Worm (Caenorhabditis elegans) whole organism, L3 larva: Measurements from ENCODE around the gene lea-1.

ENCODE experiments used
- ZK546.5 ChIP-seq: sonication (generic microtip); optimal IDR thresholded peaks from 2 replicates; lab custom pipeline; 2017; ENCODE audit warnings: missing biosample characterization, missing genetic modification characterization
- aly-2 ChIP-seq: fragments of 150-350 bp; optimal IDR thresholded peaks from 2 replicates; lab custom pipeline; 2014; ENCODE audit warnings: missing biosample characterization, missing genetic modification characterization
- ama-1 ChIP-seq: fragments of 150-350 bp; optimal IDR thresholded peaks from 2 replicates; lab custom pipeline; 2018
- ceh-16 ChIP-seq: sonication (generic microtip); optimal IDR thresholded peaks from 2 replicates; lab custom pipeline; 2017; ENCODE audit warnings: missing biosample characterization, missing genetic modification characterization
- ceh-28 ChIP-seq: fragments of 150-350 bp; optimal IDR thresholded peaks from 2 replicates; lab custom pipeline; 2014; ENCODE audit warnings: missing biosample characterization, missing genetic modification reagents, missing genetic modification characterization
- ceh-82 ChIP-seq: fragments of 150-350 bp; optimal IDR thresholded peaks from 2 replicates; lab custom pipeline; 2014; ENCODE audit warnings: missing biosample characterization, missing genetic modification characterization
- ceh-9 ChIP-seq: sonication (generic microtip); optimal IDR thresholded peaks from 2 replicates; lab custom pipeline; 2018; ENCODE audit warnings: missing biosample characterization, missing genetic modification characterization
- daf-12 ChIP-seq: fragments of 150-350 bp; optimal IDR thresholded peaks from 2 replicates; lab custom pipeline; 2014; ENCODE audit warnings: missing biosample characterization, missing genetic modification reagents, missing genetic modification characterization
- egl-27 ChIP-seq: sonication (generic microtip); optimal IDR thresholded peaks from 4 replicates; lab custom pipeline; 2017; ENCODE audit warnings: missing biosample characterization, missing genetic modification reagents, missing genetic modification characterization
- egl-5 ChIP-seq: fragments of 150-350 bp; optimal IDR thresholded peaks from 2 replicates; lab custom pipeline; 2017; ENCODE audit warnings: missing biosample characterization, missing genetic modification reagents, missing genetic modification characterization, inconsistent platforms
- elt-1 ChIP-seq: fragments of 150-350 bp; optimal IDR thresholded peaks from 2 replicates; lab custom pipeline; 2014; ENCODE audit warnings: missing biosample characterization, missing genetic modification characterization
- elt-2 ChIP-seq: sonication (generic microtip); optimal IDR thresholded peaks from 2 replicates; lab custom pipeline; 2016; ENCODE audit warnings: missing genetic modification reagents, mild to moderate bottlenecking, missing genetic modification characterization, missing compliant biosample characterization
- elt-3 ChIP-seq, 3 experiments: fragments of 150-350 bp in 1 of 3; sonication (generic microtip) in 2 of 3; optimal IDR thresholded peaks; 2 replicates in 2 of 3; 4 replicates in 1 of 3; lab custom pipeline; 2014 to 2017; ENCODE audit warnings: missing biosample characterization in 3 of 3, missing genetic modification characterization in 3 of 3
- eor-1 ChIP-seq, 2 experiments: fragments of 150-350 bp; optimal IDR thresholded peaks; 2 replicates each; lab custom pipeline; 2014 to 2018; ENCODE audit warnings: missing biosample characterization in 2 of 2, missing genetic modification characterization in 2 of 2
- fkh-10 ChIP-seq: sonication (generic microtip); optimal IDR thresholded peaks from 2 replicates; lab custom pipeline; 2017; ENCODE audit warnings: missing biosample characterization, missing genetic modification reagents, missing genetic modification characterization
- fkh-2 ChIP-seq: fragments of 150-350 bp; optimal IDR thresholded peaks from 2 replicates; lab custom pipeline; 2014; ENCODE audit warnings: missing biosample characterization, missing genetic modification reagents, missing genetic modification characterization
- fos-1 ChIP-seq: fragments of 150-350 bp; optimal IDR thresholded peaks from 2 replicates; lab custom pipeline; 2014; ENCODE audit warnings: missing biosample characterization, missing genetic modification characterization
- hmg-11 ChIP-seq: sonication (generic microtip); optimal IDR thresholded peaks from 2 replicates; lab custom pipeline; 2016; ENCODE audit warnings: missing genetic modification characterization, missing compliant biosample characterization
- jun-1 ChIP-seq: fragments of 150-350 bp; optimal IDR thresholded peaks from 2 replicates; lab custom pipeline; 2014; ENCODE audit warnings: missing biosample characterization, missing genetic modification reagents, missing genetic modification characterization
- lin-15B ChIP-seq: fragments of 150-350 bp; optimal IDR thresholded peaks from 2 replicates; lab custom pipeline; 2014; ENCODE audit warnings: missing biosample characterization, missing genetic modification characterization
- lin-39 ChIP-seq: fragments of 150-350 bp; optimal IDR thresholded peaks from 2 replicates; lab custom pipeline; 2018; ENCODE audit warnings: missing biosample characterization, missing genetic modification reagents, missing genetic modification characterization
- lsy-12 ChIP-seq: sonication (generic microtip); optimal IDR thresholded peaks from 2 replicates; lab custom pipeline; 2016; ENCODE audit warnings: mild to moderate bottlenecking, missing genetic modification characterization, missing compliant biosample characterization
- mdl-1 ChIP-seq: fragments of 150-350 bp; optimal IDR thresholded peaks from 2 replicates; lab custom pipeline; 2014; ENCODE audit warnings: missing biosample characterization, missing genetic modification characterization
- mml-1 ChIP-seq: fragments of 150-350 bp; sonication (generic microtip); optimal IDR thresholded peaks from 3 replicates; lab custom pipeline; 2014; ENCODE audit warnings: missing biosample characterization, missing genetic modification characterization
- nfya-1 ChIP-seq: sonication (generic microtip); optimal IDR thresholded peaks from 2 replicates; lab custom pipeline; 2017; ENCODE audit warnings: missing genetic modification characterization, mild to moderate bottlenecking, missing compliant biosample characterization, antibody characterized with exemption, moderate library complexity; ENCODE audit not compliant: insufficient read depth
- nhr-11 ChIP-seq: fragments of 150-350 bp; optimal IDR thresholded peaks from 2 replicates; lab custom pipeline; 2014; ENCODE audit warnings: missing biosample characterization, missing genetic modification characterization
- nhr-12 ChIP-seq: fragments of 150-350 bp; optimal IDR thresholded peaks from 2 replicates; lab custom pipeline; 2014; ENCODE audit warnings: missing biosample characterization, missing genetic modification characterization
- nhr-23 ChIP-seq: fragments of 150-350 bp; optimal IDR thresholded peaks from 2 replicates; lab custom pipeline; 2014; ENCODE audit warnings: missing biosample characterization, missing genetic modification reagents, missing genetic modification characterization
- nhr-237 ChIP-seq: fragments of 150-350 bp; optimal IDR thresholded peaks from 2 replicates; lab custom pipeline; 2014; ENCODE audit warnings: missing biosample characterization, missing genetic modification characterization
- nhr-25 ChIP-seq: sonication (generic microtip); optimal IDR thresholded peaks from 2 replicates; lab custom pipeline; 2017; ENCODE audit warnings: missing biosample characterization, missing genetic modification characterization
- nhr-28 ChIP-seq: fragments of 150-350 bp; optimal IDR thresholded peaks from 2 replicates; lab custom pipeline; 2014; ENCODE audit warnings: missing biosample characterization, missing genetic modification characterization
- nhr-43 ChIP-seq: sonication (generic microtip); optimal IDR thresholded peaks from 2 replicates; lab custom pipeline; 2016; ENCODE audit warnings: mild to moderate bottlenecking, missing genetic modification characterization, missing compliant biosample characterization; ENCODE audit not compliant: poor library complexity, severe bottlenecking
- nhr-67 ChIP-seq: fragments of 150-350 bp; optimal IDR thresholded peaks from 2 replicates; lab custom pipeline; 2014; ENCODE audit warnings: missing biosample characterization, missing genetic modification characterization
- nhr-76 ChIP-seq: fragments of 150-350 bp; sonication (generic microtip); optimal IDR thresholded peaks from 5 replicates; lab custom pipeline; 2014; ENCODE audit warnings: missing biosample characterization, missing genetic modification characterization
- nhr-77 ChIP-seq: fragments of 150-350 bp; optimal IDR thresholded peaks from 2 replicates; lab custom pipeline; 2014; ENCODE audit warnings: missing biosample characterization, missing genetic modification characterization
- pha-4 ChIP-seq: fragments of 150-350 bp; optimal IDR thresholded peaks from 2 replicates; lab custom pipeline; 2014; ENCODE audit warnings: missing biosample characterization, missing genetic modification reagents, missing genetic modification characterization
- pqm-1 ChIP-seq: fragments of 150-350 bp; optimal IDR thresholded peaks from 2 replicates; lab custom pipeline; 2017; ENCODE audit warnings: missing biosample characterization, missing genetic modification characterization, inconsistent platforms
- sea-2 ChIP-seq: fragments of 150-350 bp; sonication (generic microtip); optimal IDR thresholded peaks from 4 replicates; lab custom pipeline; 2014; ENCODE audit warnings: missing biosample characterization, missing genetic modification reagents, missing genetic modification characterization
- skn-1 ChIP-seq: fragments of 150-350 bp; optimal IDR thresholded peaks from 2 replicates; lab custom pipeline; 2014; ENCODE audit warnings: missing biosample characterization, missing genetic modification characterization
- snpc-4 ChIP-seq: fragments of 150-350 bp; optimal IDR thresholded peaks from 2 replicates; lab custom pipeline; 2014; ENCODE audit warnings: missing biosample characterization, missing genetic modification characterization
- tbx-2 ChIP-seq: sonication (generic microtip); optimal IDR thresholded peaks from 2 replicates; lab custom pipeline; 2016; ENCODE audit warnings: mild to moderate bottlenecking, missing genetic modification characterization, missing compliant biosample characterization
- unc-39 ChIP-seq: sonication (generic microtip); optimal IDR thresholded peaks from 4 replicates; lab custom pipeline; 2017; ENCODE audit warnings: missing biosample characterization, missing genetic modification characterization
- unc-62 ChIP-seq: fragments of 150-350 bp; sonication (generic microtip); optimal IDR thresholded peaks from 4 replicates; lab custom pipeline; 2014; ENCODE audit warnings: missing biosample characterization, missing genetic modification reagents, missing genetic modification characterization
- zag-1 ChIP-seq: fragments of 150-350 bp; optimal IDR thresholded peaks from 2 replicates; lab custom pipeline; 2014; ENCODE audit warnings: missing biosample characterization, missing genetic modification characterization
- ztf-11 ChIP-seq: fragments of 150-350 bp; optimal IDR thresholded peaks from 2 replicates; lab custom pipeline; 2014; ENCODE audit warnings: missing biosample characterization, missing genetic modification characterization
- ztf-4 ChIP-seq: fragments of 150-350 bp; optimal IDR thresholded peaks from 2 replicates; lab custom pipeline; 2014; ENCODE audit warnings: missing biosample characterization, missing genetic modification characterization

lea-1 gene

ce11 chrV:10030992-10031383 is 19.3 kb downstream of the lea-1 start, which contains the start of gene acl-2:
Gene acl-2, minus strand, starts transcription at chrV:10031092.
- TF ChIP-seq ama-1 (no peak), jun-1 (tag; lab: Kevin White, UChicago) (no peak), nfya-1 (tag; lab: Kevin White, UChicago) (no peak), snpc-4 (tag; lab: Kevin White, UChicago) (no peak), ztf-4 (no peak), unc-62 (no peak), ZK546.5 (tag; lab: Kevin White, UChicago) (no peak), ceh-82 (tag; lab: Kevin White, UChicago) (no peak), nhr-23 (tag; lab: Kevin White, UChicago) (no peak), sea-2 (no peak), elt-3 (tag; optimal IDR thresholded peaks at IDR 0.05; lab: Kevin White, UChicago) (no peak), zag-1 (tag; lab: Kevin White, UChicago) (no peak), nhr-11 (no peak), ceh-28 (tag; lab: Kevin White, UChicago) (no peak), fos-1 (tag; lab: Kevin White, UChicago) (no peak), pqm-1 (tag; lab: Kevin White, UChicago) (no peak), daf-12 (tag; lab: Kevin White, UChicago) (no peak)

ce11 chrV:10031384-10032171 is 19.9 kb downstream of the lea-1 start:
- no peak for TF ChIP-seq ceh-28 (tag; lab: Kevin White, UChicago)
- TF ChIP-seq nhr-25 (tag; lab: Kevin White, UChicago): no peak
- TF ChIP-seq sea-2: no peak
- peak in 1 of 3 experiments; percentile 31 for TF ChIP-seq elt-3 (tag; optimal IDR thresholded peaks at IDR 0.05; lab: Kevin White, UChicago)
- no peak for TF ChIP-seq fkh-10
- TF ChIP-seq daf-12 (tag; lab: Kevin White, UChicago): no peak
- TF ChIP-seq snpc-4 (tag; lab: Kevin White, UChicago): no peak
- TF ChIP-seq mml-1 (tag; lab: Kevin White, UChicago): no peak
- TF ChIP-seq ztf-4: no peak
- no peak for TF ChIP-seq nhr-76 (tag; lab: Kevin White, UChicago)
- no peak for TF ChIP-seq nhr-12 (tag; lab: Kevin White, UChicago)
- no peak for TF ChIP-seq fos-1 (tag; lab: Kevin White, UChicago)
- peak; percentile 19 for TF ChIP-seq nhr-23 (tag; lab: Kevin White, UChicago)
- no peak for TF ChIP-seq mdl-1 (tag; lab: Kevin White, UChicago)
- TF ChIP-seq nhr-237 (tag; lab: Kevin White, UChicago): no peak
- no peak for TF ChIP-seq tbx-2 (tag; lab: Kevin White, UChicago)
- TF ChIP-seq nfya-1 (tag; lab: Kevin White, UChicago): peak; percentile 47
- no peak for TF ChIP-seq ama-1
- TF ChIP-seq ZK546.5 (tag; lab: Kevin White, UChicago): no peak
- no peak for TF ChIP-seq nhr-43 (tag; lab: Kevin White, UChicago)
- peak; percentile 23 for TF ChIP-seq skn-1 (tag; lab: Kevin White, UChicago)
- TF ChIP-seq aly-2 (tag; lab: Kevin White, UChicago): no peak
- TF ChIP-seq nhr-67: no peak
- no peak for TF ChIP-seq egl-5 (tag; lab: Kevin White, UChicago)
- TF ChIP-seq elt-1: no peak
- TF ChIP-seq ceh-82 (tag; lab: Kevin White, UChicago): no peak
- TF ChIP-seq zag-1 (tag; lab: Kevin White, UChicago): no peak
- no peak for TF ChIP-seq jun-1 (tag; lab: Kevin White, UChicago)
- no peak for TF ChIP-seq nhr-11
- TF ChIP-seq pha-4 (tag; lab: Kevin White, UChicago): peak; percentile 46
- TF ChIP-seq unc-39 (tag; lab: Kevin White, UChicago): no peak
- TF ChIP-seq ztf-11 (tag; lab: Kevin White, UChicago): no peak
- no peak for TF ChIP-seq eor-1 (tag; optimal IDR thresholded peaks at IDR 0.05; lab: Kevin White, UChicago)
- no peak for TF ChIP-seq lsy-12 (tag; lab: Kevin White, UChicago)
- no peak for TF ChIP-seq lin-15B
- peak; percentile 54 for TF ChIP-seq pqm-1 (tag; lab: Kevin White, UChicago)
- TF ChIP-seq ceh-16 (tag; lab: Kevin White, UChicago): no peak
- no peak for TF ChIP-seq ceh-9 (tag; lab: Kevin White, UChicago)
- peak; percentile 70 for TF ChIP-seq elt-2 (tag; lab: Kevin White, UChicago)
- no peak for TF ChIP-seq lin-39 (tag; lab: Kevin White, UChicago)
- no peak for TF ChIP-seq egl-27 (tag; lab: Kevin White, UChicago)
- TF ChIP-seq hmg-11: no peak
- TF ChIP-seq unc-62: no peak
- TF ChIP-seq fkh-2: no peak
- TF ChIP-seq nhr-77: no peak
- TF ChIP-seq nhr-28: no peak
- TF ChIP-seq, all 47 proteins: peak for 7
